Worm (Caenorhabditis elegans): ENCODE results near the gene M106.8.

The M106.8 gene

DNA sequence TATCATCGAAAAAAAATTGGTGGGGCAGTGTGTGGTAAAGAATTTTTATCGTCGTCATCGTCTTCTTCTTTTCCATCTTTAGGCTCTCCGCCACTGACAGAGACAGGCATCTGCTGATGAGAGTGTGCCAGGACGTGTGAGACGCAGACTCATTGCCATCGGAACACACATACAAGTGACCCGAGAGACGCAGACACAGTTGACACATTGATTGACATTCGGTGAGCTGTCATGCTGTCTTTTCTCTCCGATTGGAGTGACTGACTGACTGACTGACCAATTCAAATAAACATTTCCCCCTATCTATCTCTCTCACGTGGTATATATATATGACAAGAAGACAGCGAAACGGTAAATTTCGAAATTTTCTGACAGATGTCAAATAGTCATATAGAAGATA, 7.7 kb upstream of the M106.8 start (continued):
- TF ChIP-seq fkh-10 (GFP tag; optimal IDR thresholded peaks at IDR 0.05) (no peak), nhr-28 (tag; optimal IDR thresholded peaks at IDR 0.05) (no peak), vab-15 (tag; optimal IDR thresholded peaks at IDR 0.05) (no peak), mdl-1 (tag; optimal IDR thresholded peaks at IDR 0.05) (peak in 1 of 2 experiments; percentile 69), nhr-11 (tag; optimal IDR thresholded peaks at IDR 0.05) (no peak), lin-13 (GFP tag; optimal IDR thresholded peaks at IDR 0.05) (peak; percentile 78), nhr-77 (tag; optimal IDR thresholded peaks at IDR 0.05) (peak; percentile 22), lin-39 (tag; optimal IDR thresholded peaks at IDR 0.05) (no peak), jun-1 (tag; optimal IDR thresholded peaks at IDR 0.05) (peak; percentile 47), unc-86 (tag; optimal IDR thresholded peaks at IDR 0.05) (peak; percentile 60), nhr-90 (tag; optimal IDR thresholded peaks at IDR 0.05; ENCODE audit: poor library complexity) (peak; percentile 82), lsy-2 (tag; optimal IDR thresholded peaks at IDR 0.05) (peak; percentile 65 to 72), tbx-2 (tag; optimal IDR thresholded peaks at IDR 0.05) (peak; percentile 83), nhr-19 (GFP tag; conservative IDR thresholded peaks at IDR 0.05) (peak; percentile 68), ceh-8 (GFP tag; optimal IDR thresholded peaks at IDR 0.05) (no peak), pag-3 (tag; optimal IDR thresholded peaks at IDR 0.05; ENCODE audit: borderline replicate concordance, insufficient read depth) (no peak), zip-4 (GFP tag; optimal IDR thresholded peaks at IDR 0.05) (no peak), nhr-84 (tag; optimal IDR thresholded peaks at IDR 0.05) (no peak), ama-1 (optimal IDR thresholded peaks at IDR 0.05) (no peak), alr-1 (tag; optimal IDR thresholded peaks at IDR 0.05; ENCODE audit: borderline replicate concordance) (no peak), ceh-63 (GFP tag; optimal IDR thresholded peaks at IDR 0.05) (no peak), nhr-76 (tag; optimal IDR thresholded peaks at IDR 0.05) (no peak), ztf-11 (tag; optimal IDR thresholded peaks at IDR 0.05) (peak in 1 of 2 experiments; percentile 71), nhr-71 (tag; optimal IDR thresholded peaks at IDR 0.05) (peak; percentile 90), zag-1 (tag; optimal IDR thresholded peaks at IDR 0.05) (no peak), tlp-1 (tag; optimal IDR thresholded peaks at IDR 0.05) (no peak), hlh-17 (GFP tag; optimal IDR thresholded peaks at IDR 0.05; ENCODE audit: borderline replicate concordance) (no peak), C34B4.2 (tag; optimal IDR thresholded peaks at IDR 0.05) (no peak), nhr-20 (tag; optimal IDR thresholded peaks at IDR 0.05) (peak; percentile 84), ces-1 (GFP tag; optimal IDR thresholded peaks at IDR 0.05) (no peak), ztf-4 (tag; optimal IDR thresholded peaks at IDR 0.05) (peak; percentile 69), dpl-1 (GFP tag; optimal IDR thresholded peaks at IDR 0.05) (peak; percentile 35 to 61 (median 55)), dsc-1 (tag; optimal IDR thresholded peaks at IDR 0.05) (peak; percentile 24), pax-3 (tag; optimal IDR thresholded peaks at IDR 0.05) (peak; percentile 29), isw-1 (GFP tag; IDR thresholded peaks at IDR 0.05) (peak; percentile 24), efl-3 (GFP tag; optimal IDR thresholded peaks at IDR 0.05) (no peak), irx-1 (tag; optimal IDR thresholded peaks at IDR 0.05) (peak; percentile 61), mef-2 (tag; optimal IDR thresholded peaks at IDR 0.05) (no peak), hlh-4 (tag; optimal IDR thresholded peaks at IDR 0.05) (no peak), elt-2 (tag; optimal IDR thresholded peaks at IDR 0.05) (peak; percentile 56), ceh-82 (tag; optimal IDR thresholded peaks at IDR 0.05) (peak in 2 of 3 experiments; percentile 0 to 62), F16B12.6 (tag; optimal IDR thresholded peaks at IDR 0.05) (no peak), sox-4 (tag; optimal IDR thresholded peaks at IDR 0.05) (no peak)

DNA sequence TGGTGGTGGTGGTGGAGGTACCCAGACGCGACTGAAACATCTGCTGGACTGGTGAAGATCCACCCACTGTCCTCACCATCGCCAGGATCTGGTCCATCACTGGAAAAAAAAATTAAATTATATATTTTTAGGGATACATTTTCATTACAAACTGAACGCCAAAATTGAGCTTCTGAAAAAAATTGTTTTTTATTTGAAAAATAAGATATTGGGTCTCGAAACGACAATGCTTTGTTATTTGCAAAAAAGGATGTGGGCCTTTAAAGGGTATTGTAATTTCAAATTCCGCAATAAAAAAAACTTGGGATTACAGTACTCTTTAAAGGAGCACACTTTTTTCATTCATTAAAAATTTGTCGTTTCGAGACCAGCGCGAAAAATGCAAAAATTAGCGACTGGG, 6.5 kb upstream of the M106.8 start, which contains the start of gene M106.2:
Gene M106.2 (minus strand): TSS at position 101 of the 400 bp plus-strand sequence.
- TF ChIP-seq ceh-90 (tag; optimal IDR thresholded peaks at IDR 0.05) (no peak), isw-1 (GFP tag; IDR thresholded peaks at IDR 0.05) (no peak), F16B12.6 (tag; optimal IDR thresholded peaks at IDR 0.05) (no peak), mab-9 (GFP tag; IDR thresholded peaks at IDR 0.05) (no peak), ceh-82 (tag; optimal IDR thresholded peaks at IDR 0.05) (no peak), snu-23 (GFP tag; optimal IDR thresholded peaks at IDR 0.05) (no peak), lin-15B (tag; optimal IDR thresholded peaks at IDR 0.05) (no peak), efl-3 (GFP tag; optimal IDR thresholded peaks at IDR 0.05) (no peak), pax-3 (tag; optimal IDR thresholded peaks at IDR 0.05) (no peak), unc-98 (GFP tag; IDR thresholded peaks at IDR 0.05) (no peak), nhr-76 (tag; optimal IDR thresholded peaks at IDR 0.05) (no peak), hlh-4 (tag; optimal IDR thresholded peaks at IDR 0.05) (no peak), unc-62 (GFP tag; optimal IDR thresholded peaks at IDR 0.05) (no peak), pqm-1 (tag; optimal IDR thresholded peaks at IDR 0.05) (no peak), ama-1 (optimal IDR thresholded peaks at IDR 0.05) (no peak), nhr-90 (tag; optimal IDR thresholded peaks at IDR 0.05; ENCODE audit: poor library complexity) (no peak), unc-30 (tag; optimal IDR thresholded peaks at IDR 0.05) (no peak)

All from whole organism, L1 larva.